Worm (Caenorhabditis elegans) whole organism, L4 larva: ENCODE measurements around the gene egl-15.
A peak's percentile ranks its signal among the peaks of the same experiment; 100 is the strongest.

ENCODE experiments used
- T26A8.4 ChIP-seq: fragments of 200-800 bp; sonication (Bioruptor generic); IDR thresholded peaks from 2 replicates; pipeline ENCODE4 v1.3.6; 2022; ENCODE audit warnings: missing genetic modification characterization, missing compliant biosample characterization
- arid-1 ChIP-seq: fragments of 200-800 bp; sonication (Bioruptor generic); conservative IDR thresholded peaks from 2 replicates; pipeline ENCODE4 v1.3.6; 2022; ENCODE audit warnings: missing genetic modification reagents, missing genetic modification characterization, missing compliant biosample characterization
- daf-16 ChIP-seq, 3 experiments: sonication (generic microtip); optimal IDR thresholded peaks; 2 replicates each; lab custom pipeline; 2016 to 2017; ENCODE audit warnings: missing genetic modification characterization in 3 of 3, missing genetic modification reagents in 3 of 3, mild to moderate bottlenecking in 2 of 3, missing compliant biosample characterization in 2 of 3, missing biosample characterization in 1 of 3, moderate library complexity in 1 of 3
- egl-27 ChIP-seq: sonication (generic microtip); optimal IDR thresholded peaks from 3 replicates; lab custom pipeline; 2017; ENCODE audit warnings: missing biosample characterization, missing genetic modification reagents, missing genetic modification characterization
- hmg-1.1 ChIP-seq: fragments of 200-800 bp; sonication (Bioruptor generic); IDR thresholded peaks from 2 replicates; pipeline ENCODE4 v1.3.6; 2022; ENCODE audit warnings: missing genetic modification reagents, missing genetic modification characterization, missing compliant biosample characterization
- jun-1 ChIP-seq: fragments of 150-350 bp; optimal IDR thresholded peaks from 2 replicates; lab custom pipeline; 2014; ENCODE audit warnings: missing biosample characterization, missing genetic modification reagents, missing genetic modification characterization
- lin-15B ChIP-seq: fragments of 150-350 bp; sonication (generic microtip); optimal IDR thresholded peaks from 3 replicates; lab custom pipeline; 2014; ENCODE audit warnings: missing biosample characterization, missing genetic modification characterization
- madf-9 ChIP-seq: fragments of 200-800 bp; sonication (Bioruptor generic); conservative IDR thresholded peaks from 2 replicates; pipeline ENCODE4 v1.3.6; 2022; ENCODE audit warnings: missing genetic modification reagents, missing genetic modification characterization, missing compliant biosample characterization

The egl-15 gene

ce11 chrX:11072701-11073100 is 56.5 kb downstream of the egl-15 start:
- TF ChIP-seq egl-27, result no peak
- no peak for TF ChIP-seq arid-1
- no peak for TF ChIP-seq lin-15B (tag; lab: Kevin White, UChicago)
- TF ChIP-seq jun-1 (tag; lab: Kevin White, UChicago), result no peak
- TF ChIP-seq hmg-1.1, result peak; percentile 32; the same call in 1 of the 2 replicates
- no peak for TF ChIP-seq madf-9 (GFP tag; lab: Robert Waterston, UW)
- TF ChIP-seq daf-16 (GFP tag; optimal IDR thresholded peaks at IDR 0.05; lab: Kevin White, UChicago), result no peak
- peak; percentile 41 for TF ChIP-seq daf-16 (tag; optimal IDR thresholded peaks at IDR 0.05; lab: Kevin White, UChicago)
- TF ChIP-seq T26A8.4 (GFP tag; lab: Robert Waterston, UW), result no peak
